Worm (Caenorhabditis elegans) whole organism, early embryonic: ENCODE results near the gene srg-47.

Experiments used
- B0310.2 ChIP-seq: sonication (generic microtip); optimal IDR thresholded peaks from 2 replicates; lab custom pipeline; 2016; ENCODE audit warnings: mild to moderate bottlenecking, missing genetic modification characterization, missing compliant biosample characterization
- F13C5.2 ChIP-seq: sonication (generic microtip); optimal IDR thresholded peaks from 2 replicates; lab custom pipeline; 2017; ENCODE audit warnings: mild to moderate bottlenecking, missing genetic modification characterization, inconsistent platforms, missing compliant biosample characterization
- aly-1 ChIP-seq: sonication (generic microtip); optimal IDR thresholded peaks from 2 replicates; lab custom pipeline; 2016; ENCODE audit warnings: missing genetic modification characterization, missing compliant biosample characterization
- ama-1 ChIP-seq: fragments of 150-350 bp; optimal IDR thresholded peaks from 2 replicates; lab custom pipeline; 2014
- ceh-13 ChIP-seq: fragments of 200-800 bp; sonication (Bioruptor generic); optimal IDR thresholded peaks from 2 replicates; lab custom pipeline; 2018; ENCODE audit warnings: mild to moderate bottlenecking, missing genetic modification characterization, missing compliant biosample characterization
- ceh-36 ChIP-seq: sonication (generic microtip); optimal IDR thresholded peaks from 2 replicates; lab custom pipeline; 2016; ENCODE audit warnings: missing genetic modification characterization, inconsistent platforms, missing compliant biosample characterization
- ets-7 ChIP-seq: sonication (generic microtip); optimal IDR thresholded peaks from 2 replicates; lab custom pipeline; 2016; ENCODE audit warnings: missing genotype, missing genetic modification characterization, missing compliant biosample characterization
- flt-1 ChIP-seq: fragments of 200-800 bp; sonication (Bioruptor generic); IDR thresholded peaks from 2 replicates; pipeline ENCODE4 v1.3.6; 2022; ENCODE audit warnings: missing genetic modification characterization, missing compliant biosample characterization
- hmbx-1 ChIP-seq: sonication (generic microtip); optimal IDR thresholded peaks from 2 replicates; lab custom pipeline; 2016; ENCODE audit warnings: mild to moderate bottlenecking, missing genetic modification characterization, missing compliant biosample characterization
- hmg-4 ChIP-seq: fragments of 200-800 bp; sonication (Bioruptor generic); optimal IDR thresholded peaks from 2 replicates; lab custom pipeline; 2018; ENCODE audit warnings: mild to moderate bottlenecking, missing genetic modification characterization, missing compliant biosample characterization
- hnd-1 ChIP-seq: sonication (generic microtip); optimal IDR thresholded peaks from 2 replicates; lab custom pipeline; 2016; ENCODE audit warnings: missing genetic modification characterization, missing compliant biosample characterization
- pes-1 ChIP-seq: fragments of 200-800 bp; sonication (Bioruptor generic); IDR thresholded peaks from 2 replicates; pipeline ENCODE4 v1.3.6; 2022; ENCODE audit warnings: missing genetic modification reagents, missing genetic modification characterization, missing compliant biosample characterization
- scrt-1 ChIP-seq: fragments of 200-800 bp; sonication (Bioruptor generic); IDR thresholded peaks from 2 replicates; pipeline ENCODE4 v1.3.6; 2022; ENCODE audit warnings: missing genetic modification characterization, missing compliant biosample characterization
- sea-1 ChIP-seq: fragments of 200-800 bp; sonication (Bioruptor generic); conservative IDR thresholded peaks from 2 replicates; pipeline ENCODE4 v1.3.6; 2022; ENCODE audit warnings: missing genetic modification characterization, missing compliant biosample characterization
- tbx-11 ChIP-seq: fragments of 200-800 bp; sonication (Bioruptor generic); IDR thresholded peaks from 2 replicates; pipeline ENCODE4 v1.3.6; 2022; ENCODE audit warnings: missing genetic modification characterization, missing compliant biosample characterization
- tbx-37 ChIP-seq: fragments of 200-800 bp; sonication (Bioruptor generic); conservative IDR thresholded peaks from 2 replicates; pipeline ENCODE4 v1.3.6; 2022; ENCODE audit warnings: missing genetic modification reagents, missing genetic modification characterization, missing compliant biosample characterization
- tra-4 ChIP-seq: sonication (generic microtip); optimal IDR thresholded peaks from 2 replicates; lab custom pipeline; 2017; ENCODE audit warnings: missing genetic modification characterization, missing compliant biosample characterization

The srg-47 gene

DNA sequence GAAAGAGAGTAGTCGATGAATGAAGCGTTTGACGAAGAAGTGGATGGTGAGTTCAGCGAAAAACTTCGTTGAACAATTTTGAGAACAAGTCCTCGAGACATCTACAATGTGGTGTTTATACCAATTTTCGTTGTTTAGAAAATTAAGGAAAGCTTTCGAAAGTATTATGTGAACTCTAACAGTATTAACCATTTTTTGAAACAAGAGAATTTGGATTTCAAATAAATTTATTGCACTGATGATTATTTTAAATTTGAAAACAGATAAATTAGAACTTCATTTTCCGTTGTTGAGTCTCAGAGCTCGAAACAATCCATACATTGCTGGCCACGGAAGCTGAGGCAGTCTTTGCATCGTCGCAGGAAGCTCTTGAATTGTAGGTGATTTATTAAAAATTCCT is 33.6 kb downstream of the srg-47 start, which contains the start of gene C53A5.16:
C53A5.16 (minus strand) TSS at position 101 of the 400 bp plus-strand sequence.
- no peak for TF ChIP-seq pes-1
- no peak for TF ChIP-seq tbx-37 (GFP tag; lab: Robert Waterston, UW)
- no peak for TF ChIP-seq aly-1 (tag; lab: Kevin White, UChicago)
- no peak for TF ChIP-seq tra-4

ce11 chrV:14521000-14521399 is 35.1 kb downstream of the srg-47 start, which contains the start of gene C53A5.17:
Gene C53A5.17 (minus strand): TSS chrV:14521100.
- TF ChIP-seq hmg-4 (GFP tag; lab: Kevin White, UChicago) = no peak
- TF ChIP-seq ceh-13 (GFP tag; lab: Kevin White, UChicago) = no peak
- no peak for TF ChIP-seq flt-1
- no peak for TF ChIP-seq hmbx-1 (tag; lab: Kevin White, UChicago)
- no peak for TF ChIP-seq tbx-11 (GFP tag; lab: Robert Waterston, UW)
- TF ChIP-seq tra-4 = no peak
- no peak for TF ChIP-seq ets-7 (tag; lab: Kevin White, UChicago)
- no peak for TF ChIP-seq ceh-36 (tag; lab: Kevin White, UChicago)
- no peak for TF ChIP-seq sea-1
- TF ChIP-seq hnd-1 = no peak
- TF ChIP-seq tbx-37 (GFP tag; lab: Robert Waterston, UW) = no peak
- TF ChIP-seq pes-1 = no peak
- no peak for TF ChIP-seq aly-1 (tag; lab: Kevin White, UChicago)
- no peak for TF ChIP-seq scrt-1 (GFP tag; lab: Robert Waterston, UW)
- no peak for TF ChIP-seq ama-1 (lab: Kevin White, UChicago)

ce11 chrV:14519268-14519667 is 36.8 kb downstream of the srg-47 start, which contains the start of gene R02D5.8:
Gene R02D5.8 (minus strand): TSS chrV:14519368.
- TF ChIP-seq sea-1 = no peak
- TF ChIP-seq tra-4 = no peak
- no peak for TF ChIP-seq pes-1

DNA sequence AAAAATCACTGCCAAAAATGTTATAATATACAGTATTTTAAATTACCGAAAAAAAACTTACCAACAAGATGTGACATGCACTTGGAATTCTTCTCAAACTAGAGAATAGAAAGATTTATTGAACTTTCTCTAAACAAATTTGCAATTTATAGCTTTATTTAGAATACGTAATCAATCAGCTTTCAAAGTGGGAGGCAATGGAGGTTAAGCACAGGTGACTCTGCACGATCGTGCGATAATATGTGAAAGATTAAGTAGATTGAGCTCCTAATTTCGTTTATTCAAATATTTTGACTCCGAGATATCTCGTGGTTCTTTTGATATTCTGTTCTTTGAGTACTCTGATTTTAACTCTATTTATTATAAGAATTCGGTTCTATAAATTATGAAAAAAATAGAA is 38.1 kb downstream of the srg-47 start, which contains the start of gene R02D5.6:
R02D5.6 (minus strand) TSS at position 101 of the 400 bp plus-strand sequence.
- TF ChIP-seq scrt-1 (GFP tag; lab: Robert Waterston, UW) (no peak), F13C5.2 (tag; lab: Kevin White, UChicago) (no peak), hmbx-1 (tag; lab: Kevin White, UChicago) (no peak), tbx-11 (GFP tag; lab: Robert Waterston, UW) (no peak), hmg-4 (GFP tag; lab: Kevin White, UChicago) (no peak), pes-1 (no peak), tbx-37 (GFP tag; lab: Robert Waterston, UW) (no peak), ceh-13 (GFP tag; lab: Kevin White, UChicago) (no peak), flt-1 (no peak), ama-1 (lab: Kevin White, UChicago) (no peak), tra-4 (no peak), ceh-36 (tag; lab: Kevin White, UChicago) (no peak), B0310.2 (tag; lab: Kevin White, UChicago) (no peak), ets-7 (tag; lab: Kevin White, UChicago) (no peak), aly-1 (tag; lab: Kevin White, UChicago) (no peak), hnd-1 (no peak), sea-1 (no peak)

ce11 chrV:14510746-14511145 is 45.3 kb downstream of the srg-47 start, which contains the start of gene R02D5.9:
Gene R02D5.9 (minus strand): TSS chrV:14511123.
- TF ChIP-seq ets-7 (tag; lab: Kevin White, UChicago) = no peak
- TF ChIP-seq B0310.2 (tag; lab: Kevin White, UChicago) = no peak
- TF ChIP-seq tra-4 = no peak
- TF ChIP-seq ceh-13 (GFP tag; lab: Kevin White, UChicago) = no peak
- no peak for TF ChIP-seq pes-1
- TF ChIP-seq flt-1 = no peak
- no peak for TF ChIP-seq hnd-1
- TF ChIP-seq ama-1 (lab: Kevin White, UChicago) = no peak
- TF ChIP-seq hmg-4 (GFP tag; lab: Kevin White, UChicago) = no peak
- no peak for TF ChIP-seq tbx-37 (GFP tag; lab: Robert Waterston, UW)
- TF ChIP-seq hmbx-1 (tag; lab: Kevin White, UChicago) = no peak
- TF ChIP-seq F13C5.2 (tag; lab: Kevin White, UChicago) = no peak
- TF ChIP-seq tbx-11 (GFP tag; lab: Robert Waterston, UW) = no peak

- no peak for TF ChIP-seq aly-1 (tag; lab: Kevin White, UChicago)
- no peak for TF ChIP-seq tbx-37 (GFP tag; lab: Robert Waterston, UW)
- no peak for TF ChIP-seq tbx-11 (GFP tag; lab: Robert Waterston, UW)
- TF ChIP-seq B0310.2 (tag; lab: Kevin White, UChicago) = no peak
Measured at ce11 chrV:14508556-14508955, 47.5 kb downstream of the srg-47 start.

- TF ChIP-seq hmg-4 (GFP tag; lab: Kevin White, UChicago) (peak; percentile 21), ceh-13 (GFP tag; lab: Kevin White, UChicago) (no peak)
Measured at ce11 chrV:14508005-14508521, 48.0 kb downstream of the srg-47 start, which contains the start of gene R02D5.1. Gene R02D5.1 (plus strand): TSS chrV:14508249.
